Fruit fly (Drosophila melanogaster) whole organism, wandering third instar larva: ENCODE data around the gene REPTOR.
A peak's percentile ranks its signal among the peaks of the same experiment; 100 is the strongest.

Experiments
- Abd-B ChIP-seq: fragments of >200 bp; optimal IDR thresholded peaks from 2 replicates; lab custom pipeline; 2017; ENCODE audit warnings: missing biosample characterization, missing genetic modification characterization
- CG32264 ChIP-seq: fragments of 200-800 bp; sonication (Bioruptor generic); optimal IDR thresholded peaks from 2 replicates; lab custom pipeline; 2016; ENCODE audit warnings: missing biosample characterization, missing genetic modification characterization
- CG9705 ChIP-seq: fragments of 200-800 bp; sonication (Bioruptor generic); optimal IDR thresholded peaks from 2 replicates; lab custom pipeline; 2018; ENCODE audit warnings: missing biosample characterization, mild to moderate bottlenecking, missing genetic modification characterization
- CrebA ChIP-seq: fragments of 200-800 bp; sonication (Bioruptor generic); optimal IDR thresholded peaks from 2 replicates; lab custom pipeline; 2016; ENCODE audit warnings: missing biosample characterization, mild to moderate bottlenecking, missing genetic modification characterization, borderline replicate concordance
- Dif ChIP-seq: fragments of 200-275, 200-300 bp; sonication (Bioruptor generic); optimal IDR thresholded peaks from 2 replicates; lab custom pipeline; 2018; ENCODE audit warnings: missing biosample characterization, missing genetic modification characterization; ENCODE audit not compliant: partially characterized antibody
- GATAd ChIP-seq: sonication (Bioruptor generic); optimal IDR thresholded peaks from 2 replicates; lab custom pipeline; 2016; ENCODE audit warnings: missing biosample characterization, missing genetic modification characterization
- Hnf4 ChIP-seq: fragments of 200-800 bp; sonication (Bioruptor generic); optimal IDR thresholded peaks from 2 replicates; lab custom pipeline; 2016; ENCODE audit warnings: missing biosample characterization, mild to moderate bottlenecking, missing genetic modification characterization
- Hr83 ChIP-seq: fragments of 200-300 bp; sonication (Bioruptor generic); optimal IDR thresholded peaks from 2 replicates; lab custom pipeline; 2016; ENCODE audit warnings: missing biosample characterization, mild to moderate bottlenecking, missing genetic modification characterization, moderate library complexity; ENCODE audit not compliant: poor library complexity, severe bottlenecking
- Jra ChIP-seq: sonication (Bioruptor generic); optimal IDR thresholded peaks from 2 replicates; lab custom pipeline; 2016; ENCODE audit warnings: missing biosample characterization, missing genetic modification characterization
- Rel ChIP-seq, 2 experiments: fragments of 200-800 bp; sonication (Bioruptor generic) in 1 of 2; optimal IDR thresholded peaks; 2 replicates in 1 of 2; 3 replicates in 1 of 2; lab custom pipeline; 2016 to 2019; ENCODE audit warnings: mild to moderate bottlenecking in 2 of 2, missing biosample characterization in 2 of 2, missing genetic modification characterization in 2 of 2, moderate library complexity in 1 of 2
- Sp1 ChIP-seq: fragments of 200-800 bp; sonication (Bioruptor generic); optimal IDR thresholded peaks from 3 replicates; lab custom pipeline; 2019; ENCODE audit warnings: missing biosample characterization, mild to moderate bottlenecking, missing genetic modification characterization, moderate library complexity
- dmrt93B ChIP-seq: fragments of 200-800 bp; sonication (Bioruptor generic); optimal IDR thresholded peaks from 2 replicates; lab custom pipeline; 2018; ENCODE audit warnings: missing biosample characterization, mild to moderate bottlenecking, missing genetic modification characterization
- dsf ChIP-seq: sonication (Bioruptor generic); optimal IDR thresholded peaks from 2 replicates; lab custom pipeline; 2016; ENCODE audit warnings: missing biosample characterization, missing genetic modification characterization, borderline replicate concordance
- ey ChIP-seq: fragments of 200-800 bp; sonication (Bioruptor generic); optimal IDR thresholded peaks from 2 replicates; lab custom pipeline; 2016; ENCODE audit warnings: missing biosample characterization, missing genetic modification characterization
- foxo ChIP-seq, 2 experiments: fragments of 200-800 bp; sonication (Bioruptor generic); optimal IDR thresholded peaks; 2 replicates in 1 of 2; 3 replicates in 1 of 2; lab custom pipeline; 2016 to 2017; ENCODE audit warnings: missing biosample characterization in 2 of 2, missing genetic modification characterization in 2 of 2
- fru ChIP-seq: fragments of 200-800 bp; sonication (Bioruptor generic); optimal IDR thresholded peaks from 3 replicates; lab custom pipeline; 2016; ENCODE audit warnings: missing biosample characterization, mild to moderate bottlenecking, missing genetic modification characterization
- h ChIP-seq: fragments of 200-800 bp; sonication (Bioruptor generic); optimal IDR thresholded peaks from 3 replicates; lab custom pipeline; 2016; ENCODE audit warnings: missing biosample characterization, mild to moderate bottlenecking, missing genetic modification characterization
- jim ChIP-seq: fragments of 175-275, 200-325 bp; sonication (Bioruptor generic); optimal IDR thresholded peaks from 2 replicates; lab custom pipeline; 2016; ENCODE audit warnings: missing biosample characterization, mild to moderate bottlenecking, missing genetic modification characterization
- lola ChIP-seq: fragments of >200 bp; optimal IDR thresholded peaks from 2 replicates; lab custom pipeline; 2017; ENCODE audit warnings: missing biosample characterization, missing genetic modification characterization
- psq ChIP-seq: fragments of 200-800 bp; sonication (Bioruptor generic); optimal IDR thresholded peaks from 3 replicates; lab custom pipeline; 2017; ENCODE audit warnings: missing biosample characterization, mild to moderate bottlenecking, missing genetic modification characterization, moderate library complexity
- rgr ChIP-seq: fragments of 200-800 bp; sonication (Bioruptor generic); optimal IDR thresholded peaks from 3 replicates; lab custom pipeline; 2016; ENCODE audit warnings: missing biosample characterization, mild to moderate bottlenecking, missing genetic modification characterization
- sage ChIP-seq: fragments of 200-800 bp; sonication (Bioruptor generic); optimal IDR thresholded peaks from 2 replicates; lab custom pipeline; 2016; ENCODE audit warnings: missing biosample characterization, mild to moderate bottlenecking, missing genetic modification characterization
- sv ChIP-seq: fragments of 200-800 bp; sonication (Bioruptor generic); optimal IDR thresholded peaks from 3 replicates; lab custom pipeline; 2016; ENCODE audit warnings: missing biosample characterization, missing genetic modification characterization
- tai ChIP-seq: sonication (Bioruptor generic); optimal IDR thresholded peaks from 2 replicates; lab custom pipeline; 2016; ENCODE audit warnings: missing biosample characterization, missing genetic modification characterization
- usp ChIP-seq: fragments of >200 bp; optimal IDR thresholded peaks from 2 replicates; lab custom pipeline; 2017; ENCODE audit warnings: missing biosample characterization, missing genetic modification characterization
- woc ChIP-seq: sonication (Bioruptor generic); optimal IDR thresholded peaks from 2 replicates; lab custom pipeline; 2016; ENCODE audit warnings: missing biosample characterization, mild to moderate bottlenecking, missing genetic modification characterization

The REPTOR gene

DNA sequence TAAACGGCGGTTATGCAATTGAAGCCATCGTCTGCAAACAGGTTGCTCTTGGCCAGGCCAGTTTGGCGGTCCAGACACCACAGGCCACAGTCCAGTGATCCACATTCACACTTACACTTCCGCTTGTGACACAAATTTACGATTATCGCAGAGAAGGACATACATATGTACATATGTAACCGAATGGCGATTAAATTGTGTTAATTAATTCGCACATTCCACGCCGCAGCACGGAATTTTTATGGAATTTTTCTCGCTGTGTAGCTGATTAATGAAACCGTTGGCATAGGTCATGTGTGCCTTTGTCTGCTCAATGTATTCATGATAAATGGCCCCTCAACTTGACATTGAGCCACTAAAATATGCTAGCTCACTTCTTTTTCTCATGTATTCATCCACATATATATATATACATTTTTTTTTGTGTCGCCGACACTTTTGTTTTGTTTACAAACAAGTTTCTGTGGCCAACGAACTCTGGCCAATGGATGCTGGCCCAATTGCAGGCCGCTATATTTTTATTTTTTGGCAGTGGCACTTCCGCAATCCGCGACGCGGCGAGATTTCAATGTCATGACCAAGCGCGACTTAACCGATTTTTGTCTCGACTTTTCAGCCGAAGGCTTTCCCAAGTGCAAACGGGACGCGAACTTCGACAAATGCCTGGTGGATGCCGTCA lies 56.5 kb downstream of the REPTOR start:
- TF ChIP-seq lola (GFP tag; lab: Kevin White, UChicago) (no peak), Jra (no peak)

- TF ChIP-seq Jra (no peak), Hr83 (GFP tag; lab: Kevin White, UChicago) (no peak), Dif (GFP tag; lab: Kevin White, UChicago) (no peak), Hnf4 (GFP tag; lab: Kevin White, UChicago) (no peak), sv (GFP tag; lab: Kevin White, UChicago) (no peak), usp (GFP tag; lab: Kevin White, UChicago) (no peak), foxo (GFP tag; optimal IDR thresholded peaks at IDR 0.05; lab: Kevin White, UChicago) (no peak), Sp1 (GFP tag; lab: Kevin White, UChicago) (no peak), CG9705 (GFP tag; lab: Kevin White, UChicago) (no peak), CG32264 (no peak)
Observed at dm6 chr3R:24524426-24524974, 58.2 kb downstream of the REPTOR start, which contains the start of gene Jhbp12. Jhbp12 (plus strand) TSS chr3R:24524794.

dm6 chr3R:24523578-24523977 lies 59.1 kb downstream of the REPTOR start, which contains the start of gene CG13622:
CG13622 (minus strand) TSS chr3R:24523678.
- TF ChIP-seq tai (GFP tag; lab: Kevin White, UChicago) = no peak
- no peak for TF ChIP-seq usp (GFP tag; lab: Kevin White, UChicago)
- TF ChIP-seq fru = no peak
- TF ChIP-seq dsf (GFP tag; lab: Kevin White, UChicago) = no peak

DNA sequence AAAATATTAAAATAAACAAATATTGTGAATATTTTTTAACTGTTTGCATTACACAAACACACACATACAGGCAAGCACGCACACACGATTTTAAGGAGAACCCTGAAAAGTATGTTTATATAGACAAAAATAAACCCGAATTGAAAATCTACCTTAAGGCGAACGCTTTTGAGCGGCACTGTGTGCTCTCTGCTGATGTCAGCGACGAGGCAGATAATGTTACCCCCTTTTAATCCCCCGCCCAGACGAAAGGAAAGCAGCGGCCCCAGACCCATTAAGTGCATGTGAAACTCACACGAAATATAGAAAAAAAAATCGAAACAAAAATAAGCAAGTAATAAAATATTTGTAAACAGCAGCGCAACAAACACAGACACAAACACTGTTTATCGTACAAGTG lies 61.4 kb downstream of the REPTOR start:
- no peak for TF ChIP-seq foxo (GFP tag; optimal IDR thresholded peaks at IDR 0.05; lab: Kevin White, UChicago)
- no peak for TF ChIP-seq GATAd (GFP tag; lab: Kevin White, UChicago)
- TF ChIP-seq h (GFP tag; lab: Kevin White, UChicago) = no peak
- TF ChIP-seq dmrt93B (GFP tag; lab: Kevin White, UChicago) = no peak
- no peak for TF ChIP-seq tai (GFP tag; lab: Kevin White, UChicago)
- TF ChIP-seq Rel (GFP tag; optimal IDR thresholded peaks at IDR 0.05; lab: Kevin White, UChicago) = no peak
- no peak for TF ChIP-seq Rel (tag; optimal IDR thresholded peaks at IDR 0.05; lab: Kevin White, UChicago)
- TF ChIP-seq jim (GFP tag; lab: Kevin White, UChicago) = no peak
- no peak for TF ChIP-seq fru
- no peak for TF ChIP-seq ey (GFP tag; lab: Kevin White, UChicago)
- no peak for TF ChIP-seq Dif (GFP tag; lab: Kevin White, UChicago)
- TF ChIP-seq woc (GFP tag; lab: Kevin White, UChicago) = no peak
- TF ChIP-seq rgr = no peak
- TF ChIP-seq Abd-B (GFP tag; lab: Kevin White, UChicago) = no peak
- no peak for TF ChIP-seq Hr83 (GFP tag; lab: Kevin White, UChicago)
- no peak for TF ChIP-seq sage

- TF ChIP-seq psq = no peak
- no peak for TF ChIP-seq CG32264
- no peak for TF ChIP-seq Dif (GFP tag; lab: Kevin White, UChicago)
- TF ChIP-seq Hnf4 (GFP tag; lab: Kevin White, UChicago) = peak; percentile 42
- no peak for TF ChIP-seq lola (GFP tag; lab: Kevin White, UChicago)
- peak; percentile 49 for TF ChIP-seq rgr
- peak; percentile 51 for TF ChIP-seq h (GFP tag; lab: Kevin White, UChicago)
- TF ChIP-seq CrebA (GFP tag; lab: Kevin White, UChicago) = no peak
- peak; percentile 4 for TF ChIP-seq fru
Observed at dm6 chr3R:24518150-24518580, 64.5 kb downstream of the REPTOR start, which contains the start of gene Pp1alpha-96A. Pp1alpha-96A (plus strand) TSS chr3R:24518270.
